Worm (Caenorhabditis elegans) whole organism, late embryonic: Measurements from ENCODE around the gene Y39D8A.1.
A peak's percentile ranks its signal among the peaks of the same experiment; 100 is the strongest.

Source experiments
- C08G9.2 ChIP-seq: sonication (generic microtip); optimal IDR thresholded peaks from 2 replicates; lab custom pipeline; 2016; ENCODE audit warnings: mild to moderate bottlenecking, missing genetic modification characterization, moderate library complexity, missing compliant biosample characterization
- K09A11.1 ChIP-seq: sonication (generic microtip); optimal IDR thresholded peaks from 2 replicates; lab custom pipeline; 2017; ENCODE audit warnings: antibody characterized with exemption, mild to moderate bottlenecking, missing genetic modification characterization, missing compliant biosample characterization; ENCODE audit not compliant: insufficient read depth
- Y22D7AL.16 ChIP-seq: sonication (generic microtip); optimal IDR thresholded peaks from 2 replicates; lab custom pipeline; 2016; ENCODE audit warnings: missing genetic modification characterization, missing compliant biosample characterization
- ahr-1 ChIP-seq: sonication (generic microtip); optimal IDR thresholded peaks from 2 replicates; lab custom pipeline; 2016; ENCODE audit warnings: missing genetic modification characterization, missing compliant biosample characterization
- ama-1 ChIP-seq: fragments of 150-350 bp; optimal IDR thresholded peaks from 2 replicates; lab custom pipeline; 2014
- ceh-18 ChIP-seq: sonication (generic microtip); optimal IDR thresholded peaks from 2 replicates; lab custom pipeline; 2016; ENCODE audit warnings: missing genetic modification characterization, missing compliant biosample characterization
- ceh-19 ChIP-seq: fragments of 200-800 bp; sonication (Bioruptor generic); optimal IDR thresholded peaks from 2 replicates; lab custom pipeline; 2018; ENCODE audit warnings: mild to moderate bottlenecking, missing genetic modification characterization, missing compliant biosample characterization
- ceh-22 ChIP-seq: sonication (generic microtip); optimal IDR thresholded peaks from 2 replicates; lab custom pipeline; 2017; ENCODE audit warnings: missing biosample characterization, missing genetic modification characterization
- ceh-24 ChIP-seq: sonication (generic microtip); optimal IDR thresholded peaks from 2 replicates; lab custom pipeline; 2016; ENCODE audit warnings: mild to moderate bottlenecking, missing genetic modification characterization, missing compliant biosample characterization
- ceh-30 ChIP-seq: fragments of 150-350 bp; optimal IDR thresholded peaks from 2 replicates; lab custom pipeline; 2014; ENCODE audit warnings: missing biosample characterization, missing genetic modification characterization
- ceh-34 ChIP-seq: sonication (generic microtip); optimal IDR thresholded peaks from 2 replicates; lab custom pipeline; 2016; ENCODE audit warnings: mild to moderate bottlenecking, missing genetic modification characterization, missing compliant biosample characterization
- che-1 ChIP-seq: sonication (generic microtip); optimal IDR thresholded peaks from 2 replicates; lab custom pipeline; 2016; ENCODE audit warnings: mild to moderate bottlenecking, missing genetic modification characterization, missing compliant biosample characterization
- elt-2 ChIP-seq: sonication (generic microtip); optimal IDR thresholded peaks from 2 replicates; lab custom pipeline; 2016; ENCODE audit warnings: missing genetic modification reagents, missing genetic modification characterization, missing compliant biosample characterization
- ets-4 ChIP-seq: sonication (generic microtip); optimal IDR thresholded peaks from 2 replicates; lab custom pipeline; 2016; ENCODE audit warnings: missing genetic modification characterization, missing compliant biosample characterization
- fkh-6 ChIP-seq: sonication (generic microtip); optimal IDR thresholded peaks from 2 replicates; lab custom pipeline; 2016; ENCODE audit warnings: missing genetic modification characterization, missing compliant biosample characterization
- hlh-13 ChIP-seq: fragments of 200-800 bp; sonication (Bioruptor generic); optimal IDR thresholded peaks from 2 replicates; lab custom pipeline; 2018; ENCODE audit warnings: mild to moderate bottlenecking, missing genetic modification characterization, missing compliant biosample characterization
- lin-11 ChIP-seq: fragments of 200-800 bp; sonication (Bioruptor generic); optimal IDR thresholded peaks from 2 replicates; lab custom pipeline; 2018; ENCODE audit warnings: mild to moderate bottlenecking, missing genetic modification characterization, missing compliant biosample characterization
- madf-2 ChIP-seq: sonication (generic microtip); optimal IDR thresholded peaks from 2 replicates; lab custom pipeline; 2017; ENCODE audit warnings: missing genetic modification characterization, missing compliant biosample characterization
- nfya-1 ChIP-seq: sonication (generic microtip); optimal IDR thresholded peaks from 2 replicates; lab custom pipeline; 2017; ENCODE audit warnings: missing genetic modification characterization, mild to moderate bottlenecking, missing compliant biosample characterization, antibody characterized with exemption, moderate library complexity
- nhr-11 ChIP-seq: fragments of 150-350 bp; optimal IDR thresholded peaks from 2 replicates; lab custom pipeline; 2014; ENCODE audit warnings: missing biosample characterization, missing genetic modification characterization
- nhr-232 ChIP-seq: sonication (generic microtip); optimal IDR thresholded peaks from 2 replicates; lab custom pipeline; 2016; ENCODE audit warnings: missing genetic modification characterization, missing compliant biosample characterization
- pag-3 ChIP-seq: sonication (generic microtip); optimal IDR thresholded peaks from 2 replicates; lab custom pipeline; 2016; ENCODE audit warnings: missing compliant biosample characterization, missing genetic modification characterization, borderline replicate concordance
- pat-9 ChIP-seq: fragments of 200-800 bp; sonication (Bioruptor generic); optimal IDR thresholded peaks from 2 replicates; lab custom pipeline; 2018; ENCODE audit warnings: mild to moderate bottlenecking, missing genetic modification characterization, moderate library complexity, missing compliant biosample characterization
- pha-2 ChIP-seq: sonication (generic microtip); optimal IDR thresholded peaks from 2 replicates; lab custom pipeline; 2017; ENCODE audit warnings: mild to moderate bottlenecking, missing genetic modification characterization, missing compliant biosample characterization
- ref-2 ChIP-seq: sonication (generic microtip); optimal IDR thresholded peaks from 2 replicates; lab custom pipeline; 2016; ENCODE audit warnings: missing genetic modification characterization, missing compliant biosample characterization
- sox-2 ChIP-seq: fragments of 200-800 bp; sonication (Bioruptor generic); IDR thresholded peaks from 2 replicates; pipeline ENCODE4 v1.3.6; 2022; ENCODE audit warnings: missing genetic modification reagents, missing genetic modification characterization, missing compliant biosample characterization
- syd-9 ChIP-seq: sonication (generic microtip); optimal IDR thresholded peaks from 2 replicates; lab custom pipeline; 2016; ENCODE audit warnings: mild to moderate bottlenecking, missing genetic modification characterization, moderate library complexity, missing compliant biosample characterization
- tbx-2 ChIP-seq: sonication (generic microtip); optimal IDR thresholded peaks from 2 replicates; lab custom pipeline; 2016; ENCODE audit warnings: missing genetic modification characterization, missing compliant biosample characterization
- unc-3 ChIP-seq, 2 experiments: fragments of 200-800 bp in 1 of 2; sonication (Bioruptor generic) in 1 of 2; sonication (generic microtip) in 1 of 2; conservative IDR thresholded peaks in 1 of 2; optimal IDR thresholded peaks in 1 of 2; 2 replicates each; pipeline versions ENCODE4 v1.3.6 to Lab custom; 2016 to 2022; ENCODE audit warnings: missing compliant biosample characterization in 2 of 2, missing genetic modification characterization in 2 of 2, missing genetic modification reagents in 1 of 2
- unc-55 ChIP-seq: sonication (generic microtip); optimal IDR thresholded peaks from 2 replicates; lab custom pipeline; 2017; ENCODE audit warnings: missing biosample characterization, missing genetic modification reagents, missing genetic modification characterization
- unc-86 ChIP-seq: sonication (generic microtip); optimal IDR thresholded peaks from 2 replicates; lab custom pipeline; 2016; ENCODE audit warnings: missing genetic modification characterization, missing compliant biosample characterization
- ztf-16 ChIP-seq: sonication (generic microtip); optimal IDR thresholded peaks from 2 replicates; lab custom pipeline; 2017; ENCODE audit warnings: missing genetic modification characterization, missing compliant biosample characterization

Y39D8A.1 gene

ce11 chrV:414630-415029, 3.9 kb upstream of the Y39D8A.1 start, which contains the start of gene dod-19:
TSS of gene dod-19 (minus strand) at chrV:414759.
- TF ChIP-seq nhr-11 (tag; lab: Kevin White, UChicago), result no peak
- no peak for TF ChIP-seq ahr-1 (tag; lab: Kevin White, UChicago)
- TF ChIP-seq ztf-16 (tag; lab: Kevin White, UChicago), result no peak
- TF ChIP-seq hlh-13 (GFP tag; lab: Kevin White, UChicago), result no peak
- no peak for TF ChIP-seq unc-55 (GFP tag; lab: Kevin White, UChicago)
- no peak for TF ChIP-seq pag-3 (tag; lab: Kevin White, UChicago)
- TF ChIP-seq pha-2, result no peak
- TF ChIP-seq pat-9, result no peak
- no peak for TF ChIP-seq K09A11.1 (tag; lab: Kevin White, UChicago)

- TF ChIP-seq elt-2, result peak; percentile 18
- TF ChIP-seq syd-9 (tag; lab: Kevin White, UChicago), result no peak
These were observed 3.5 kb upstream of the Y39D8A.1 start for ce11 chrV:415072-415471.

- TF ChIP-seq lin-11, result no peak
- TF ChIP-seq ceh-19 (GFP tag; lab: Kevin White, UChicago), result no peak
- no peak for TF ChIP-seq unc-86
- TF ChIP-seq C08G9.2 (tag; lab: Kevin White, UChicago), result no peak
- TF ChIP-seq ref-2 (tag; lab: Kevin White, UChicago), result no peak
These were observed 727 bp upstream of the Y39D8A.1 start, which contains the start of gene irg-8 for ce11 chrV:417656-418353. TSS of gene irg-8 (minus strand) at chrV:417706.

- TF ChIP-seq ama-1 (no peak), fkh-6 (tag; lab: Kevin White, UChicago) (no peak), ceh-18 (no peak)
These were observed 3.6 kb downstream of the Y39D8A.1 start, which contains the start of gene dod-20 for ce11 chrV:422133-422532. TSS of gene dod-20 (plus strand) at chrV:422433.

- TF ChIP-seq unc-3 (GFP tag; conservative IDR thresholded peaks at IDR 0.05; lab: Robert Waterston, UW) (no peak), unc-3 (tag; optimal IDR thresholded peaks at IDR 0.05; lab: Kevin White, UChicago) (no peak), ceh-30 (tag; lab: Kevin White, UChicago) (no peak), unc-86 (no peak), ceh-22 (tag; lab: Kevin White, UChicago) (no peak)
These were observed 5.6 kb downstream of the Y39D8A.1 start, which contains the start of gene B0554.5 for ce11 chrV:424140-424539. TSS of gene B0554.5 (plus strand) at chrV:424440.

ce11 chrV:428844-429243, 10.3 kb downstream of the Y39D8A.1 start, which contains the start of gene B0554.4:
TSS of gene B0554.4 (plus strand) at chrV:429144.
- no peak for TF ChIP-seq madf-2 (tag; lab: Kevin White, UChicago)
- TF ChIP-seq sox-2 (GFP tag; lab: Robert Waterston, UW), result no peak
- no peak for TF ChIP-seq tbx-2 (tag; lab: Kevin White, UChicago)
- TF ChIP-seq ets-4 (tag; lab: Kevin White, UChicago), result no peak
- no peak for TF ChIP-seq nhr-232 (tag; lab: Kevin White, UChicago)
- no peak for TF ChIP-seq lin-11
- no peak for TF ChIP-seq unc-55 (GFP tag; lab: Kevin White, UChicago)
- no peak for TF ChIP-seq K09A11.1 (tag; lab: Kevin White, UChicago)
- TF ChIP-seq ceh-22 (tag; lab: Kevin White, UChicago), result no peak
- no peak for TF ChIP-seq Y22D7AL.16 (tag; lab: Kevin White, UChicago)
- no peak for TF ChIP-seq ceh-24 (tag; lab: Kevin White, UChicago)
- no peak for TF ChIP-seq ceh-34 (tag; lab: Kevin White, UChicago)
- TF ChIP-seq che-1 (tag; lab: Kevin White, UChicago), result no peak
- no peak for TF ChIP-seq nfya-1 (tag; lab: Kevin White, UChicago)
- TF ChIP-seq unc-3 (GFP tag; conservative IDR thresholded peaks at IDR 0.05; lab: Robert Waterston, UW), result no peak
- TF ChIP-seq unc-3 (tag; optimal IDR thresholded peaks at IDR 0.05; lab: Kevin White, UChicago), result no peak
